Worm (Caenorhabditis elegans) whole organism, L1 larva: Measurements from ENCODE around the gene adt-1.

Source experiments
- C04F5.9 ChIP-seq: sonication (generic microtip); optimal IDR thresholded peaks from 2 replicates; lab custom pipeline; 2016; ENCODE audit warnings: missing genetic modification characterization, missing compliant biosample characterization
- C34B4.2 ChIP-seq: sonication (generic microtip); optimal IDR thresholded peaks from 2 replicates; lab custom pipeline; 2017; ENCODE audit warnings: mild to moderate bottlenecking, missing genetic modification characterization, missing compliant biosample characterization
- F16B12.6 ChIP-seq: fragments of 150-350 bp; optimal IDR thresholded peaks from 2 replicates; lab custom pipeline; 2014; ENCODE audit warnings: missing biosample characterization, missing genetic modification characterization
- aha-1 ChIP-seq: fragments of 150-350 bp; optimal IDR thresholded peaks from 2 replicates; lab custom pipeline; 2014; ENCODE audit warnings: missing biosample characterization, missing genetic modification characterization
- aly-2 ChIP-seq: fragments of 150-350 bp; optimal IDR thresholded peaks from 2 replicates; lab custom pipeline; 2014; ENCODE audit warnings: missing biosample characterization, missing genetic modification characterization
- blmp-1 ChIP-seq: fragments of 150-350 bp; optimal IDR thresholded peaks from 2 replicates; lab custom pipeline; 2014; ENCODE audit warnings: missing biosample characterization, missing genetic modification characterization
- ceh-8 ChIP-seq: fragments of 200-800 bp; sonication (Bioruptor generic); optimal IDR thresholded peaks from 2 replicates; lab custom pipeline; 2018; ENCODE audit warnings: mild to moderate bottlenecking, missing genetic modification characterization, moderate library complexity, missing compliant biosample characterization
- ceh-82 ChIP-seq, 3 experiments: fragments of 150-350 bp in 1 of 3; sonication (generic microtip) in 2 of 3; optimal IDR thresholded peaks; 2 replicates each; lab custom pipeline; 2014 to 2017; ENCODE audit warnings: missing biosample characterization in 3 of 3, missing genetic modification characterization in 3 of 3
- ces-1 ChIP-seq: fragments of 150-350 bp; optimal IDR thresholded peaks from 2 replicates; lab custom pipeline; 2014; ENCODE audit warnings: missing biosample characterization, missing genetic modification reagents, missing genetic modification characterization
- dpl-1 ChIP-seq, 3 experiments: fragments of 150-350 bp in 2 of 3; sonication (generic microtip) in 1 of 3; optimal IDR thresholded peaks; 2 replicates each; lab custom pipeline; 2014 to 2017; ENCODE audit warnings: missing biosample characterization in 3 of 3, missing genetic modification characterization in 3 of 3, missing genetic modification reagents in 3 of 3
- dsc-1 ChIP-seq: sonication (generic microtip); optimal IDR thresholded peaks from 2 replicates; lab custom pipeline; 2016; ENCODE audit warnings: mild to moderate bottlenecking, missing genetic modification characterization, missing compliant biosample characterization
- efl-1 ChIP-seq, 4 experiments: fragments of 150-350 bp; optimal IDR thresholded peaks in 3 of 4; peaks in 1 of 4; 1 replicate in 1 of 4; 2 replicates in 3 of 4; lab custom pipeline; 2014; ENCODE audit warnings: missing biosample characterization in 2 of 4, missing genetic modification characterization in 2 of 4, missing genetic modification reagents in 2 of 4
- egl-27 ChIP-seq, 2 experiments: fragments of 150-350 bp in 1 of 2; sonication (generic microtip); optimal IDR thresholded peaks; 3 replicates each; lab custom pipeline; 2017 to 2018; ENCODE audit warnings: missing biosample characterization in 2 of 2, missing genetic modification characterization in 2 of 2, missing genetic modification reagents in 2 of 2
- elt-3 ChIP-seq, 6 experiments: fragments of 150-350 bp in 1 of 6; sonication (generic microtip); optimal IDR thresholded peaks; 2 replicates each; lab custom pipeline; 2017 to 2018; ENCODE audit warnings: missing biosample characterization in 6 of 6, missing genetic modification characterization in 6 of 6, inconsistent platforms in 1 of 6
- fkh-10 ChIP-seq: sonication (generic microtip); optimal IDR thresholded peaks from 2 replicates; lab custom pipeline; 2017; ENCODE audit warnings: missing biosample characterization, missing genetic modification reagents, missing genetic modification characterization
- fkh-8 ChIP-seq: sonication (generic microtip); optimal IDR thresholded peaks from 2 replicates; lab custom pipeline; 2016; ENCODE audit warnings: mild to moderate bottlenecking, missing genetic modification characterization, missing compliant biosample characterization
- hlh-4 ChIP-seq: sonication (generic microtip); optimal IDR thresholded peaks from 2 replicates; lab custom pipeline; 2016; ENCODE audit warnings: mild to moderate bottlenecking, missing genetic modification characterization, missing compliant biosample characterization
- isw-1 ChIP-seq: fragments of 200-800 bp; sonication (Bioruptor generic); IDR thresholded peaks from 2 replicates; pipeline ENCODE4 v1.3.6; 2022; ENCODE audit warnings: missing genetic modification characterization, missing compliant biosample characterization
- jun-1 ChIP-seq: fragments of 150-350 bp; optimal IDR thresholded peaks from 2 replicates; lab custom pipeline; 2014; ENCODE audit warnings: missing biosample characterization, missing genetic modification reagents, missing genetic modification characterization
- lin-14 ChIP-seq: fragments of 200-800 bp; sonication (Bioruptor generic); optimal IDR thresholded peaks from 2 replicates; lab custom pipeline; 2018; ENCODE audit warnings: mild to moderate bottlenecking, missing genetic modification characterization, moderate library complexity, missing compliant biosample characterization
- lin-35 ChIP-seq, 2 experiments: fragments of 150-350 bp; optimal IDR thresholded peaks; 2 replicates each; lab custom pipeline; 2014; ENCODE audit warnings: missing biosample characterization in 2 of 2, missing genetic modification characterization in 2 of 2, missing genetic modification reagents in 2 of 2
- lin-39 ChIP-seq: fragments of 150-350 bp; optimal IDR thresholded peaks from 2 replicates; lab custom pipeline; 2014; ENCODE audit warnings: missing biosample characterization, missing genetic modification reagents, missing genetic modification characterization
- lir-3 ChIP-seq: sonication (generic microtip); optimal IDR thresholded peaks from 2 replicates; lab custom pipeline; 2016; ENCODE audit warnings: mild to moderate bottlenecking, missing genetic modification characterization, moderate library complexity, missing compliant biosample characterization; ENCODE audit not compliant: poor library complexity
- lsy-2 ChIP-seq, 2 experiments: fragments of 150-350 bp; optimal IDR thresholded peaks; 2 replicates each; lab custom pipeline; 2014; ENCODE audit warnings: missing biosample characterization in 2 of 2, missing genetic modification characterization in 2 of 2
- mab-9 ChIP-seq: fragments of 200-800 bp; sonication (Bioruptor generic); IDR thresholded peaks from 2 replicates; pipeline ENCODE4 v1.3.6; 2022; ENCODE audit warnings: missing genetic modification reagents, missing genetic modification characterization, missing compliant biosample characterization
- mdl-1 ChIP-seq, 2 experiments: fragments of 150-350 bp; optimal IDR thresholded peaks; 2 replicates each; lab custom pipeline; 2014 to 2017; ENCODE audit warnings: missing biosample characterization in 2 of 2, missing genetic modification characterization in 2 of 2, inconsistent platforms in 1 of 2
- mef-2 ChIP-seq: fragments of 150-350 bp; optimal IDR thresholded peaks from 2 replicates; lab custom pipeline; 2014; ENCODE audit warnings: missing biosample characterization, missing genetic modification characterization
- mep-1 ChIP-seq: fragments of 150-350 bp; optimal IDR thresholded peaks from 2 replicates; lab custom pipeline; 2014; ENCODE audit warnings: missing biosample characterization, missing genetic modification characterization
- nhr-237 ChIP-seq: fragments of 150-350 bp; optimal IDR thresholded peaks from 2 replicates; lab custom pipeline; 2014; ENCODE audit warnings: missing biosample characterization, missing genetic modification characterization
- nhr-28 ChIP-seq: fragments of 150-350 bp; optimal IDR thresholded peaks from 2 replicates; lab custom pipeline; 2014; ENCODE audit warnings: missing biosample characterization, missing genetic modification characterization
- nhr-47 ChIP-seq: sonication (generic microtip); optimal IDR thresholded peaks from 2 replicates; lab custom pipeline; 2016; ENCODE audit warnings: mild to moderate bottlenecking, missing genetic modification characterization, moderate library complexity, missing compliant biosample characterization
- nhr-71 ChIP-seq: sonication (generic microtip); optimal IDR thresholded peaks from 2 replicates; lab custom pipeline; 2016; ENCODE audit warnings: mild to moderate bottlenecking, missing genetic modification characterization, moderate library complexity, missing compliant biosample characterization
- pag-3 ChIP-seq: sonication (generic microtip); optimal IDR thresholded peaks from 2 replicates; lab custom pipeline; 2017; ENCODE audit warnings: missing genetic modification characterization, mild to moderate bottlenecking, missing compliant biosample characterization, antibody characterized with exemption, borderline replicate concordance; ENCODE audit not compliant: insufficient read depth
- skn-1 ChIP-seq: fragments of 150-350 bp; optimal IDR thresholded peaks from 2 replicates; lab custom pipeline; 2014; ENCODE audit warnings: missing biosample characterization, missing genetic modification characterization
- snu-23 ChIP-seq: sonication (generic microtip); optimal IDR thresholded peaks from 2 replicates; lab custom pipeline; 2016; ENCODE audit warnings: missing genetic modification characterization, missing compliant biosample characterization
- swsn-7 ChIP-seq: sonication (generic microtip); optimal IDR thresholded peaks from 2 replicates; lab custom pipeline; 2016; ENCODE audit warnings: missing genetic modification characterization, missing compliant biosample characterization
- tbx-2 ChIP-seq: sonication (generic microtip); optimal IDR thresholded peaks from 2 replicates; lab custom pipeline; 2016; ENCODE audit warnings: missing genetic modification characterization, missing compliant biosample characterization
- tlp-1 ChIP-seq: fragments of 150-350 bp; optimal IDR thresholded peaks from 2 replicates; lab custom pipeline; 2014; ENCODE audit warnings: missing biosample characterization, missing genetic modification characterization
- unc-86 ChIP-seq: sonication (generic microtip); optimal IDR thresholded peaks from 2 replicates; lab custom pipeline; 2016; ENCODE audit warnings: missing genetic modification characterization, missing compliant biosample characterization
- vab-15 ChIP-seq: sonication (generic microtip); optimal IDR thresholded peaks from 2 replicates; lab custom pipeline; 2017; ENCODE audit warnings: missing genotype, mild to moderate bottlenecking, missing genetic modification characterization, missing compliant biosample characterization
- ztf-4 ChIP-seq: fragments of 150-350 bp; optimal IDR thresholded peaks from 2 replicates; lab custom pipeline; 2014; ENCODE audit warnings: missing biosample characterization, missing genetic modification characterization

The adt-1 gene

DNA sequence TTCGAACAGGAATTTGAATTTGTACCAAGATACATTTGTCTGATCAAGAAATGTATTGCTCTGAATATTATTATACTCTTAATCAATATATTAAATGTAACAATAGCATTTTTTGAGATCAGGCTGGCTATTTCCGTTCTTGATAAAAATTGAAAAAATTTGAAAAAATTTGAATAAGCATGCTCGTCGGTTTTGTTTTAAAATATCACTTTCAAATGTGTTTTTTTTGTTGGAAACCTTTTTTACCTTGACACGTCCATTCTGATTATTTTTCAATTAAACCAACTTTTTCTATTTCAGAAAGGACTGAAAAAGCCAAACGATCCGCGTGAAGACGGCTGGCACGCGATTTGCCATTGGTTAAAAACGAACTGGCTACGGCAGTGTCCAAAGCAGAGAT is at the start of gene adt-1:
TSS of gene adt-1 (plus strand) at position 301 of the 400 bp plus-strand sequence.
- TF ChIP-seq mep-1 = no peak
- TF ChIP-seq blmp-1 = no peak
- no peak for TF ChIP-seq tlp-1 (tag; lab: Kevin White, UChicago)
- TF ChIP-seq isw-1 = no peak
- no peak for TF ChIP-seq elt-3 (tag; optimal IDR thresholded peaks at IDR 0.05; lab: Kevin White, UChicago)
- TF ChIP-seq C34B4.2 = no peak
- no peak for TF ChIP-seq pag-3 (tag; lab: Kevin White, UChicago)
- no peak for TF ChIP-seq F16B12.6 (tag; lab: Kevin White, UChicago)
- TF ChIP-seq nhr-28 (tag; lab: Kevin White, UChicago) = no peak
- no peak for TF ChIP-seq lin-35 (GFP tag; optimal IDR thresholded peaks at IDR 0.05; lab: Kevin White, UChicago)
- no peak for TF ChIP-seq jun-1 (tag; lab: Kevin White, UChicago)
- no peak for TF ChIP-seq mef-2 (tag; lab: Kevin White, UChicago)
- no peak for TF ChIP-seq tbx-2 (tag; lab: Kevin White, UChicago)
- TF ChIP-seq dpl-1 (GFP tag; optimal IDR thresholded peaks at IDR 0.05; lab: Kevin White, UChicago) = no peak
- TF ChIP-seq nhr-237 (tag; lab: Kevin White, UChicago) = no peak
- no peak for TF ChIP-seq egl-27 (tag; optimal IDR thresholded peaks at IDR 0.05; lab: Kevin White, UChicago)

- TF ChIP-seq nhr-71 (tag; lab: Kevin White, UChicago) (peak; percentile 35), unc-86 (peak; percentile 16), tbx-2 (tag; lab: Kevin White, UChicago) (peak; percentile 13), ceh-82 (tag; optimal IDR thresholded peaks at IDR 0.05; lab: Kevin White, UChicago) (peak; percentile 27 to 37 (median 33)), fkh-8 (no peak), lin-39 (no peak), nhr-47 (peak; percentile 17), aly-2 (no peak), ztf-4 (no peak), dsc-1 (tag; lab: Kevin White, UChicago) (peak; percentile 30), lir-3 (tag; lab: Kevin White, UChicago) (no peak), fkh-10 (GFP tag; lab: Kevin White, UChicago) (peak; percentile 62), lin-14 (peak; percentile 90), swsn-7 (peak; percentile 17), jun-1 (tag; lab: Kevin White, UChicago) (no peak), snu-23 (GFP tag; lab: Kevin White, UChicago) (peak; percentile 35), aha-1 (tag; lab: Kevin White, UChicago) (no peak), C04F5.9 (tag; lab: Kevin White, UChicago) (no peak), lin-35 (GFP tag; optimal IDR thresholded peaks at IDR 0.05; lab: Kevin White, UChicago) (peak in 1 of 2 experiments; percentile 19), ceh-8 (GFP tag; lab: Kevin White, UChicago) (no peak), mdl-1 (tag; optimal IDR thresholded peaks at IDR 0.05; lab: Kevin White, UChicago) (peak in 1 of 2 experiments; percentile 50), mab-9 (GFP tag; lab: Robert Waterston, UW) (0 out of 2 replicates have a peak, but pooled peaks have one; percentile 25), lsy-2 (tag; optimal IDR thresholded peaks at IDR 0.05; lab: Kevin White, UChicago) (peak in 1 of 2 experiments; percentile 29)
- TF ChIP-seq, all 84 proteins: peak for 14
Observed at ce11 chrX:12629257-12629656, 49.4 kb upstream of the adt-1 start.

- TF ChIP-seq ces-1 (GFP tag; lab: Kevin White, UChicago) (no peak), hlh-4 (no peak), skn-1 (tag; lab: Kevin White, UChicago) (no peak), vab-15 (no peak), efl-1 (optimal IDR thresholded peaks at IDR 0.05; lab: Kevin White, UChicago) (no peak), efl-1 (GFP tag; optimal IDR thresholded peaks at IDR 0.05 in 1 of 2; lab: Kevin White, UChicago) (peak in 1 of 2 experiments; percentile 31)
Observed at ce11 chrX:12630005-12630404, 48.6 kb upstream of the adt-1 start.
